Worm (Caenorhabditis elegans): ENCODE data around the gene pqn-13.

DNA sequence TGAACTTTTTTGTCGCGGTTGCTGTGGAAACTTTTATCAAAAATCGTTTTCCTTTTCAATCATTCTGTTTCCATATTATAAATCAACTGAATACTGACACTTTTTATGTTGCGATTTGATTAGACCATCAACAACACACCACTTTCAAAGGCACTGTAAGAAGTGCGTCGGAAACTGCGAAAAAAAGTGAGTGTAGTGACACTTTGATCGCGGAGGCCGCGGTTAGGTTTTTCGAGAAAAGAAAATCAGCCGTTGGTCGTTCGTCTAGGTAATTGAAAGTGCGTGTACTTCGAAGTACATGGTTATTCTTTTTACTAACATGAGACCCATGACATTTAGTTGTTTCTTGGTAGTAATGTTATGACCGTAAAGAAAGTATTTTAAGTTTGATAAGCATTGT lies 19.7 kb upstream of the pqn-13 start:
- TF ChIP-seq lin-39 (tag; optimal IDR thresholded peaks at IDR 0.05) (no peak), ceh-62 (tag; optimal IDR thresholded peaks at IDR 0.05) (no peak), duxl-1 (tag; optimal IDR thresholded peaks at IDR 0.05; ENCODE audit: poor library complexity) (no peak), unc-62 (GFP tag; optimal IDR thresholded peaks at IDR 0.05 in 1 of 2) (peak in 1 of 2 experiments; percentile 63), unc-62 (tag; optimal IDR thresholded peaks at IDR 0.05) (no peak), snpc-4 (tag; optimal IDR thresholded peaks at IDR 0.05) (no peak), daf-19 (GFP tag; conservative IDR thresholded peaks at IDR 0.05) (no peak), ceh-32 (tag; optimal IDR thresholded peaks at IDR 0.05; ENCODE audit: poor library complexity) (no peak), nhr-28 (tag; optimal IDR thresholded peaks at IDR 0.05) (peak; percentile 55), F44E2.7 (GFP tag; IDR thresholded peaks at IDR 0.05) (no peak), spr-1 (tag; optimal IDR thresholded peaks at IDR 0.05) (no peak), Y5F2A.4 (GFP tag; optimal IDR thresholded peaks at IDR 0.05) (no peak), hmg-1.1 (GFP tag; IDR thresholded peaks at IDR 0.05) (no peak), nhr-6 (tag; optimal IDR thresholded peaks at IDR 0.05) (no peak)
